Fruit fly (Drosophila melanogaster) whole organism, embryonic: ENCODE data around the gene CG42296.

ENCODE experiments used
- Ada2b ChIP-seq: fragments of 200-800 bp; sonication (Bioruptor generic); IDR thresholded peaks from 2 replicates; pipeline ENCODE4 v1.3.6; 2022; ENCODE audit warnings: missing biosample characterization, missing genetic modification characterization
- CG10209 ChIP-seq: fragments of 200-800 bp; sonication (Bioruptor generic); optimal IDR thresholded peaks from 3 replicates; lab custom pipeline; 2017; ENCODE audit warnings: missing biosample characterization, mild to moderate bottlenecking, missing genetic modification characterization, missing genetic modification reagents
- CG10959 ChIP-seq: fragments of 200-800 bp; sonication (Bioruptor generic); IDR thresholded peaks from 2 replicates; pipeline ENCODE4 v1.3.6; 2022; ENCODE audit warnings: missing biosample characterization, missing genetic modification characterization
- CG12104 ChIP-seq: fragments of 200-800 bp; sonication (Bioruptor generic); optimal IDR thresholded peaks from 3 replicates; lab custom pipeline; 2016; ENCODE audit warnings: missing biosample characterization, missing genetic modification characterization
- CG13287 ChIP-seq: fragments of 200-800 bp; sonication (Bioruptor generic); IDR thresholded peaks from 2 replicates; pipeline ENCODE4 v1.3.6; 2022; ENCODE audit warnings: missing biosample characterization, missing genetic modification characterization; ENCODE audit not compliant: partially characterized antibody
- CG13775 ChIP-seq: fragments of 200-800 bp; sonication (Bioruptor generic); optimal IDR thresholded peaks from 3 replicates; lab custom pipeline; 2017; ENCODE audit warnings: missing biosample characterization, mild to moderate bottlenecking, missing genetic modification characterization
- CG14050 ChIP-seq: fragments of 200-800 bp; sonication (Bioruptor generic); IDR thresholded peaks from 3 replicates; pipeline ENCODE4 v1.3.6; 2022; ENCODE audit warnings: missing biosample characterization, missing genetic modification characterization
- CG15073 ChIP-seq: fragments of 200-800 bp; sonication (Bioruptor generic); optimal IDR thresholded peaks from 2 replicates; lab custom pipeline; 2016; ENCODE audit warnings: missing biosample characterization, missing genetic modification characterization
- CG15601 ChIP-seq: fragments of 200-800 bp; sonication (Bioruptor generic); optimal IDR thresholded peaks from 3 replicates; lab custom pipeline; 2019; ENCODE audit warnings: missing biosample characterization, mild to moderate bottlenecking, missing genetic modification characterization, moderate library complexity
- CG17385 ChIP-seq: fragments of 200-800 bp; sonication (Bioruptor generic); optimal IDR thresholded peaks from 3 replicates; lab custom pipeline; 2018; ENCODE audit warnings: missing biosample characterization, mild to moderate bottlenecking, missing genetic modification characterization
- CG17829 ChIP-seq: fragments of 200-800 bp; optimal IDR thresholded peaks from 2 replicates; lab custom pipeline; 2019; ENCODE audit warnings: missing biosample characterization, mild to moderate bottlenecking, missing genetic modification characterization, moderate library complexity
- CG2129 ChIP-seq: fragments of 200-800 bp; sonication (Bioruptor generic); IDR thresholded peaks from 2 replicates; pipeline ENCODE4 v1.3.6; 2022; ENCODE audit warnings: missing biosample characterization, missing genetic modification characterization; ENCODE audit not compliant: partially characterized antibody
- CG30403 ChIP-seq: fragments of 200-800 bp; sonication (Bioruptor generic); optimal IDR thresholded peaks from 3 replicates; lab custom pipeline; 2016; ENCODE audit warnings: missing biosample characterization, missing genetic modification characterization
- CG32532 ChIP-seq: fragments of 200-800 bp; sonication (Bioruptor generic); IDR thresholded peaks from 2 replicates; pipeline ENCODE4 v1.3.6; 2022; ENCODE audit warnings: missing biosample characterization, missing genetic modification characterization
- CG5180 ChIP-seq: fragments of 200-800 bp; sonication (Bioruptor generic); optimal IDR thresholded peaks from 3 replicates; lab custom pipeline; 2017; ENCODE audit warnings: missing biosample characterization, missing genetic modification characterization, mild to moderate bottlenecking, moderate library complexity, missing genetic modification reagents
- CG6791 ChIP-seq: fragments of 200-800 bp; sonication (Bioruptor generic); IDR thresholded peaks from 3 replicates; pipeline ENCODE4 v1.3.6; 2022; ENCODE audit warnings: missing biosample characterization, missing genetic modification characterization; ENCODE audit not compliant: partially characterized antibody
- CG7745 ChIP-seq: fragments of 200-800 bp; sonication (Bioruptor generic); optimal IDR thresholded peaks from 2 replicates; lab custom pipeline; 2018; ENCODE audit warnings: missing biosample characterization, mild to moderate bottlenecking, missing genetic modification characterization, moderate library complexity
- CG9817 ChIP-seq: fragments of 200-800 bp; sonication (Bioruptor generic); optimal IDR thresholded peaks from 2 replicates; lab custom pipeline; 2018; ENCODE audit warnings: missing biosample characterization, mild to moderate bottlenecking, missing genetic modification characterization, moderate library complexity
- Dbx ChIP-seq: fragments of 200-800 bp; sonication (Bioruptor generic); IDR thresholded peaks from 3 replicates; pipeline ENCODE4 v1.3.6; 2022; ENCODE audit warnings: missing biosample characterization, missing genetic modification characterization
- Dp ChIP-seq: fragments of 200-800 bp; sonication (Bioruptor generic); optimal IDR thresholded peaks from 2 replicates; lab custom pipeline; 2018; ENCODE audit warnings: missing biosample characterization, mild to moderate bottlenecking, missing genetic modification characterization, moderate library complexity
- Dref ChIP-seq: fragments of 200-800 bp; sonication (Bioruptor generic); IDR thresholded peaks from 2 replicates; pipeline ENCODE4 v1.3.6; 2022; ENCODE audit warnings: missing biosample characterization, missing genetic modification characterization
- E2f2 ChIP-seq: fragments of 200-800 bp; sonication (Bioruptor generic); IDR thresholded peaks from 2 replicates; pipeline ENCODE4 v1.3.6; 2022; ENCODE audit warnings: missing biosample characterization, missing genetic modification characterization
- ERR ChIP-seq: fragments of 200-800 bp; sonication (Bioruptor generic); optimal IDR thresholded peaks from 2 replicates; lab custom pipeline; 2016; ENCODE audit warnings: missing biosample characterization, missing genetic modification characterization
- H2.0 ChIP-seq: fragments of 200-800 bp; sonication (Bioruptor generic); IDR thresholded peaks from 2 replicates; pipeline ENCODE4 v1.3.6; 2022; ENCODE audit warnings: missing biosample characterization, missing genetic modification characterization
- HHEX ChIP-seq: fragments of 200-800 bp; sonication (Bioruptor generic); optimal IDR thresholded peaks from 3 replicates; lab custom pipeline; 2017; ENCODE audit warnings: missing biosample characterization, mild to moderate bottlenecking, missing genetic modification characterization, missing genetic modification reagents
- Hey ChIP-seq: fragments of 200-800 bp; sonication (Bioruptor generic); optimal IDR thresholded peaks from 3 replicates; lab custom pipeline; 2018; ENCODE audit warnings: missing biosample characterization, mild to moderate bottlenecking, missing genetic modification characterization
- Hr51 ChIP-seq, 2 experiments: fragments of 200-800 bp; sonication (Bioruptor generic); optimal IDR thresholded peaks; 2 replicates in 1 of 2; 3 replicates in 1 of 2; lab custom pipeline; 2016 to 2018; ENCODE audit warnings: missing biosample characterization in 2 of 2, missing genetic modification characterization in 2 of 2, mild to moderate bottlenecking in 1 of 2, moderate library complexity in 1 of 2
- NFAT ChIP-seq: fragments of 200-800 bp; sonication (Bioruptor generic); IDR thresholded peaks from 2 replicates; pipeline ENCODE4 v1.3.6; 2022; ENCODE audit warnings: missing biosample characterization, missing genetic modification characterization
- Sox100B ChIP-seq: fragments of 200-800 bp; sonication (Bioruptor generic); optimal IDR thresholded peaks from 3 replicates; lab custom pipeline; 2018; ENCODE audit warnings: missing biosample characterization, mild to moderate bottlenecking, missing genetic modification characterization
- ab ChIP-seq: fragments of 200-800 bp; sonication (Bioruptor generic); optimal IDR thresholded peaks from 2 replicates; lab custom pipeline; 2016; ENCODE audit warnings: missing biosample characterization, missing genetic modification characterization
- aop ChIP-seq: fragments of 200-800 bp; sonication (Bioruptor generic); IDR thresholded peaks from 2 replicates; pipeline ENCODE4 v1.3.6; 2022; ENCODE audit warnings: missing biosample characterization, missing genetic modification characterization
- btn ChIP-seq: fragments of 200-800 bp; sonication (Bioruptor generic); optimal IDR thresholded peaks from 2 replicates; lab custom pipeline; 2016; ENCODE audit warnings: missing biosample characterization, missing genetic modification characterization
- cato ChIP-seq: fragments of 200-800 bp; sonication (Bioruptor generic); optimal IDR thresholded peaks from 2 replicates; lab custom pipeline; 2016; ENCODE audit warnings: missing biosample characterization, missing genetic modification characterization, borderline replicate concordance
- dati ChIP-seq: fragments of 200-800 bp; sonication (Bioruptor generic); IDR thresholded peaks from 2 replicates; pipeline ENCODE4 v1.3.6; 2022; ENCODE audit warnings: missing biosample characterization, missing genetic modification characterization
- dpn ChIP-seq, 2 experiments: fragments of 200-800 bp; sonication (Bioruptor generic); optimal IDR thresholded peaks; 3 replicates each; lab custom pipeline; 2016; ENCODE audit warnings: missing biosample characterization in 2 of 2, missing genetic modification characterization in 2 of 2
- en ChIP-seq: fragments of 200-800 bp; sonication (Bioruptor generic); optimal IDR thresholded peaks from 2 replicates; lab custom pipeline; 2016; ENCODE audit warnings: missing biosample characterization, missing genetic modification characterization
- exex ChIP-seq: fragments of 200-800 bp; sonication (Bioruptor generic); optimal IDR thresholded peaks from 4 replicates; lab custom pipeline; 2018; ENCODE audit warnings: missing biosample characterization, mild to moderate bottlenecking, missing genetic modification characterization, moderate library complexity
- ham ChIP-seq: fragments of 200-800 bp; sonication (Bioruptor generic); IDR thresholded peaks from 2 replicates; pipeline ENCODE4 v1.3.6; 2022; ENCODE audit warnings: missing biosample characterization, missing genetic modification characterization
- mirr ChIP-seq: fragments of 200-800 bp; sonication (Bioruptor generic); optimal IDR thresholded peaks from 3 replicates; lab custom pipeline; 2018; ENCODE audit warnings: missing biosample characterization, mild to moderate bottlenecking, missing genetic modification characterization
- mld ChIP-seq: fragments of 200-800 bp; sonication (Bioruptor generic); IDR thresholded peaks from 3 replicates; pipeline ENCODE4 v1.3.6; 2022; ENCODE audit warnings: missing biosample characterization, missing genetic modification characterization; ENCODE audit not compliant: partially characterized antibody
- nmo ChIP-seq: fragments of 200-800 bp; sonication (Bioruptor generic); optimal IDR thresholded peaks from 2 replicates; lab custom pipeline; 2018; ENCODE audit warnings: missing biosample characterization, mild to moderate bottlenecking, missing genetic modification characterization, moderate library complexity
- prd ChIP-seq, 3 experiments: fragments of >200 bp in 2 of 3; fragments of 200-800 bp in 1 of 3; sonication (Bioruptor generic) in 1 of 3; optimal IDR thresholded peaks in 2 of 3; IDR thresholded peaks in 1 of 3; 2 replicates in 2 of 3; 3 replicates in 1 of 3; pipeline versions ENCODE4 v1.3.6 to Lab custom; 2017 to 2022; ENCODE audit warnings: missing biosample characterization in 1 of 3, missing genetic modification characterization in 1 of 3
- sim ChIP-seq: fragments of 200-800 bp; sonication (Bioruptor generic); IDR thresholded peaks from 2 replicates; pipeline ENCODE4 v1.3.6; 2022; ENCODE audit warnings: missing biosample characterization, missing genetic modification characterization
- sna ChIP-seq: fragments of 200-800 bp; sonication (Bioruptor generic); IDR thresholded peaks from 2 replicates; pipeline ENCODE4 v1.3.6; 2022; ENCODE audit warnings: missing biosample characterization, missing genetic modification characterization; ENCODE audit not compliant: partially characterized antibody
- sr ChIP-seq: fragments of 200-800 bp; sonication (Bioruptor generic); IDR thresholded peaks from 3 replicates; pipeline ENCODE4 v1.3.6; 2022; ENCODE audit warnings: missing biosample characterization, missing genetic modification characterization
- stc ChIP-seq: fragments of 200-800 bp; sonication (Bioruptor generic); IDR thresholded peaks from 2 replicates; pipeline ENCODE4 v1.3.6; 2022; ENCODE audit warnings: missing biosample characterization, missing genetic modification characterization
- zfh1 ChIP-seq: fragments of 200-800 bp; sonication (Bioruptor generic); IDR thresholded peaks from 3 replicates; pipeline ENCODE4 v1.3.6; 2022; ENCODE audit warnings: missing biosample characterization, missing genetic modification characterization
- zfh2 ChIP-seq: fragments of 200-800 bp; sonication (Bioruptor generic); optimal IDR thresholded peaks from 2 replicates; lab custom pipeline; 2016; ENCODE audit warnings: missing biosample characterization, missing genetic modification characterization

The CG42296 gene

DNA sequence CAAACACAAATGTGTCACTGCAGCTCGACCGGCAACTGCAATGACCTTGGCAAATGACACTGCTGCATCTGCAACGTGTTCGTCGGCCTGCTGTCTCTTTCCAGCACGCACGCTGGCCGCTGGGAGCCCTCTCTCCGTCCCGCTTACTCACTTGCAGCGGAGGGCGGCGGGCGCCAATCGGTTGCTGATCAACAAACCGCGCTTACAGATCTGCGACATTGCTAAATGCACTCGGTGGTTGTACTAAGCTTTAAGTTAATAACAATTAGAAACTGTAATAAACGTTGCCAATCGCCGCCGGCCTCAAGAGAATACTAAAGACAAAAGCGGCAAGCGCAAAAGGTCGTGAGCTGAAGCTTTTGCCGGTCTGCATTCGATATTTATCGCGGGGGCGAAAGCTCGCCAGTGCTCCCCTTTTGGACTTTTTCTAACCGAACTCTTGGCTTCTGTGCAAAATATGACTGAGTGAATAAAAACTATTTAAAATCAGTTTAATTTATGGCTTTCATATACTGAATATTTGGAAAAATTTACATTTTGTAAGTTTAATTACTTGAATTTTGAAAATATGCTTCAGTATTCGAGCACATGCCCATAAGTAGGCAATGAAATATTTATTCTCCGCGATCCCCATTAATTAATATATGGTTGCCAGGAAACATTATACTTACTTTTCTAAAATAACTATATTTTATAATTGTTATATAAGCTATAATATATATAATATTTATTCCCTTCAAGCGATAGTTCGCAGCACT is 48.2 kb downstream of the CG42296 start, which contains the start of gene Got2 (continued):
- TF ChIP-seq sim (GFP tag; lab: Robert Waterston, UW): no peak
- TF ChIP-seq mld (GFP tag; lab: Robert Waterston, UW): peak; percentile 70; the same call in 1 of the 3 replicates
- no peak for TF ChIP-seq CG14050 (GFP tag; lab: Robert Waterston, UW)
- TF ChIP-seq CG13287 (GFP tag; lab: Robert Waterston, UW): peak; percentile 93
- TF ChIP-seq E2f2 (GFP tag; lab: Robert Waterston, UW): 0 out of 2 replicates have a peak, but pooled peaks have one; percentile 14
- 0 out of 3 replicates have a peak, but pooled peaks have one; percentile 29 for TF ChIP-seq Dbx (GFP tag; lab: Robert Waterston, UW)
- TF ChIP-seq zfh1 (GFP tag; lab: Robert Waterston, UW): no peak
- no peak for TF ChIP-seq CG15601 (tag; lab: Kevin White, UChicago)
- no peak for TF ChIP-seq ham (GFP tag; lab: Robert Waterston, UW)
- no peak for TF ChIP-seq stc
- peak; percentile 89 for TF ChIP-seq sr
- TF ChIP-seq dpn (GFP tag; optimal IDR thresholded peaks at IDR 0.05; lab: Kevin White, UChicago): no peak
- peak; percentile 17 for TF ChIP-seq nmo (GFP tag; lab: Kevin White, UChicago)
- TF ChIP-seq CG12104: no peak
- peak; percentile 92 for TF ChIP-seq ERR
- TF ChIP-seq exex (tag; lab: Kevin White, UChicago): no peak
- TF ChIP-seq CG7745 (tag; lab: Kevin White, UChicago): no peak
- TF ChIP-seq ab: no peak
- TF ChIP-seq CG32532 (GFP tag; lab: Robert Waterston, UW): 0 out of 2 replicates have a peak, but pooled peaks have one; percentile 9
- TF ChIP-seq CG15073 (GFP tag; lab: Kevin White, UChicago): no peak
- peak; percentile 35 for TF ChIP-seq CG30403 (GFP tag; lab: Kevin White, UChicago)
- peak; percentile 40; the same call in 1 of the 2 replicates for TF ChIP-seq H2.0
- peak; percentile 68; the same call in 2 of the 3 replicates for TF ChIP-seq CG6791 (GFP tag; lab: Robert Waterston, UW)
- peak; percentile 47 for TF ChIP-seq Sox100B (GFP tag; lab: Kevin White, UChicago)
- TF ChIP-seq Ada2b: peak; percentile 37; the same call in 1 of the 2 replicates
- no peak for TF ChIP-seq prd (optimal IDR thresholded peaks at IDR 0.05; lab: Kevin White, UChicago)
- TF ChIP-seq prd (GFP tag; IDR thresholded peaks at IDR 0.05; lab: Robert Waterston, UW): 0 out of 3 replicates have a peak, but pooled peaks have one; percentile 32
- TF ChIP-seq CG17385: peak; percentile 21
- TF ChIP-seq CG10209 (GFP tag; lab: Kevin White, UChicago): peak; percentile 23
- peak; percentile 18; the same call in 1 of the 2 replicates for TF ChIP-seq CG2129
- TF ChIP-seq CG5180 (GFP tag; lab: Kevin White, UChicago): peak; percentile 95
- TF ChIP-seq cato (GFP tag; lab: Kevin White, UChicago): peak; percentile 2
- TF ChIP-seq sna (GFP tag; lab: Robert Waterston, UW): peak; percentile 87
- TF ChIP-seq Dp (GFP tag; lab: Kevin White, UChicago): peak; percentile 3
- peak in 1 of 2 experiments; percentile 23 for TF ChIP-seq Hr51 (GFP tag; optimal IDR thresholded peaks at IDR 0.05; lab: Kevin White, UChicago)
- TF ChIP-seq CG17829 (tag; lab: Kevin White, UChicago): no peak
- TF ChIP-seq mirr (GFP tag; lab: Kevin White, UChicago): no peak
- TF ChIP-seq Dref: peak; percentile 54
- TF ChIP-seq HHEX (GFP tag; lab: Kevin White, UChicago): no peak
- no peak for TF ChIP-seq CG10959 (GFP tag; lab: Robert Waterston, UW)
- no peak for TF ChIP-seq Hey (tag; lab: Kevin White, UChicago)
- no peak for TF ChIP-seq dati (GFP tag; lab: Robert Waterston, UW)
- peak; percentile 20 for TF ChIP-seq CG13775 (GFP tag; lab: Kevin White, UChicago)
- no peak for TF ChIP-seq NFAT (GFP tag; lab: Robert Waterston, UW)
- TF ChIP-seq en (GFP tag; lab: Kevin White, UChicago): no peak
- 0 out of 2 replicates have a peak, but pooled peaks have one; percentile 20 for TF ChIP-seq aop
- no peak for TF ChIP-seq btn (GFP tag; lab: Kevin White, UChicago)
- no peak for TF ChIP-seq CG9817 (tag; lab: Kevin White, UChicago)
- TF ChIP-seq zfh2 (GFP tag; lab: Kevin White, UChicago): peak; percentile 28
